Fruit fly (Drosophila melanogaster) whole organism, embryonic: ENCODE data around the gene CG15742.

Experiments
- Abd-B ChIP-seq: fragments of 200-800 bp; sonication (Bioruptor generic); optimal IDR thresholded peaks from 2 replicates; lab custom pipeline; 2018; ENCODE audit warnings: missing biosample characterization, mild to moderate bottlenecking, missing genetic modification characterization, moderate library complexity
- BEAF-32 ChIP-seq: fragments of 200-800 bp; sonication (Bioruptor generic); optimal IDR thresholded peaks from 3 replicates; lab custom pipeline; 2017; ENCODE audit warnings: missing biosample characterization, missing genetic modification characterization, mild to moderate bottlenecking, moderate library complexity, missing genetic modification reagents
- CG10267 ChIP-seq: fragments of 200-800 bp; sonication (Bioruptor generic); optimal IDR thresholded peaks from 2 replicates; lab custom pipeline; 2018; ENCODE audit warnings: missing biosample characterization, mild to moderate bottlenecking, missing genetic modification characterization, moderate library complexity
- CG11504 ChIP-seq: fragments of 200-800 bp; sonication (Bioruptor generic); optimal IDR thresholded peaks from 3 replicates; lab custom pipeline; 2019; ENCODE audit warnings: missing biosample characterization, mild to moderate bottlenecking, missing genetic modification characterization, moderate library complexity
- CG12071 ChIP-seq: fragments of 200-800 bp; sonication (Bioruptor generic); optimal IDR thresholded peaks from 3 replicates; lab custom pipeline; 2018; ENCODE audit warnings: missing biosample characterization, mild to moderate bottlenecking, missing genetic modification characterization
- CG13287 ChIP-seq: fragments of 200-800 bp; sonication (Bioruptor generic); IDR thresholded peaks from 2 replicates; pipeline ENCODE4 v1.3.6; 2022; ENCODE audit warnings: missing biosample characterization, missing genetic modification characterization; ENCODE audit not compliant: partially characterized antibody
- CG13894 ChIP-seq: fragments of 200-800 bp; sonication (Bioruptor generic); optimal IDR thresholded peaks from 3 replicates; lab custom pipeline; 2018; ENCODE audit warnings: missing biosample characterization, mild to moderate bottlenecking, missing genetic modification characterization, moderate library complexity
- CG14710 ChIP-seq: fragments of 200-800 bp; sonication (Bioruptor generic); optimal IDR thresholded peaks from 3 replicates; lab custom pipeline; 2019; ENCODE audit warnings: missing biosample characterization, mild to moderate bottlenecking, missing genetic modification characterization, moderate library complexity
- CG14860 ChIP-seq: fragments of 200-800 bp; sonication (Bioruptor generic); IDR thresholded peaks from 3 replicates; pipeline ENCODE4 v1.3.6; 2022; ENCODE audit warnings: missing biosample characterization, missing genetic modification characterization; ENCODE audit not compliant: partially characterized antibody
- CG15479 ChIP-seq: fragments of 200-800 bp; sonication (Bioruptor generic); optimal IDR thresholded peaks from 3 replicates; lab custom pipeline; 2019; ENCODE audit warnings: missing biosample characterization, mild to moderate bottlenecking, missing genetic modification characterization, moderate library complexity
- CG16813 ChIP-seq: fragments of 200-800 bp; sonication (Bioruptor generic); IDR thresholded peaks from 3 replicates; pipeline ENCODE4 v1.3.6; 2022; ENCODE audit warnings: missing biosample characterization, missing genetic modification characterization; ENCODE audit not compliant: partially characterized antibody
- CG2116 ChIP-seq: fragments of 200-800 bp; sonication (Bioruptor generic); optimal IDR thresholded peaks from 3 replicates; lab custom pipeline; 2018; ENCODE audit warnings: missing biosample characterization, mild to moderate bottlenecking, missing genetic modification characterization
- CG34224 ChIP-seq: fragments of 200-800 bp; sonication (Bioruptor generic); IDR thresholded peaks from 3 replicates; pipeline ENCODE4 v1.3.6; 2022; ENCODE audit warnings: missing biosample characterization, missing genetic modification characterization; ENCODE audit not compliant: partially characterized antibody
- CG34422 ChIP-seq: fragments of 200-800 bp; sonication (Bioruptor generic); IDR thresholded peaks from 3 replicates; pipeline ENCODE4 v1.3.6; 2022; ENCODE audit warnings: missing biosample characterization, missing genetic modification characterization
- CG4617 ChIP-seq: fragments of 200-800 bp; sonication (Bioruptor generic); optimal IDR thresholded peaks from 3 replicates; lab custom pipeline; 2016; ENCODE audit warnings: missing biosample characterization, missing genetic modification characterization, borderline replicate concordance
- CG6791 ChIP-seq: fragments of 200-800 bp; sonication (Bioruptor generic); IDR thresholded peaks from 3 replicates; pipeline ENCODE4 v1.3.6; 2022; ENCODE audit warnings: missing biosample characterization, missing genetic modification characterization; ENCODE audit not compliant: partially characterized antibody
- CG9797 ChIP-seq: fragments of 200-800 bp; sonication (Bioruptor generic); optimal IDR thresholded peaks from 3 replicates; lab custom pipeline; 2018; ENCODE audit warnings: missing biosample characterization, mild to moderate bottlenecking, missing genetic modification characterization
- Dbx ChIP-seq: fragments of 200-800 bp; sonication (Bioruptor generic); IDR thresholded peaks from 3 replicates; pipeline ENCODE4 v1.3.6; 2022; ENCODE audit warnings: missing biosample characterization, missing genetic modification characterization
- Dp ChIP-seq: fragments of 200-800 bp; sonication (Bioruptor generic); optimal IDR thresholded peaks from 2 replicates; lab custom pipeline; 2018; ENCODE audit warnings: missing biosample characterization, mild to moderate bottlenecking, missing genetic modification characterization, moderate library complexity
- E2f1 ChIP-seq: fragments of 200-800 bp; sonication (Bioruptor generic); IDR thresholded peaks from 2 replicates; pipeline ENCODE4 v1.3.6; 2022; ENCODE audit warnings: missing biosample characterization, missing genetic modification characterization
- E2f2 ChIP-seq: fragments of 200-800 bp; sonication (Bioruptor generic); IDR thresholded peaks from 2 replicates; pipeline ENCODE4 v1.3.6; 2022; ENCODE audit warnings: missing biosample characterization, missing genetic modification characterization
- Ets97D ChIP-seq: fragments of 200-800 bp; sonication (Bioruptor generic); optimal IDR thresholded peaks from 3 replicates; lab custom pipeline; 2016; ENCODE audit warnings: missing biosample characterization, missing genetic modification characterization
- HmgD ChIP-seq: fragments of 200-800 bp; sonication (Bioruptor generic); optimal IDR thresholded peaks from 3 replicates; lab custom pipeline; 2016; ENCODE audit warnings: missing biosample characterization, missing genetic modification characterization
- Lhr ChIP-seq: fragments of 200-800 bp; sonication (Bioruptor generic); optimal IDR thresholded peaks from 3 replicates; lab custom pipeline; 2017; ENCODE audit warnings: mild to moderate bottlenecking, missing biosample characterization, missing genetic modification reagents, missing genetic modification characterization
- MBD-R2 ChIP-seq: fragments of 200-800 bp; sonication (Bioruptor generic); IDR thresholded peaks from 2 replicates; pipeline ENCODE4 v1.3.6; 2022; ENCODE audit warnings: missing biosample characterization, missing genetic modification characterization
- MESR4 ChIP-seq: fragments of 200-800 bp; sonication (Bioruptor generic); optimal IDR thresholded peaks from 2 replicates; lab custom pipeline; 2018; ENCODE audit warnings: missing biosample characterization, mild to moderate bottlenecking, missing genetic modification characterization, moderate library complexity
- Med ChIP-seq: fragments of 200-800 bp; sonication (Bioruptor generic); peaks from one replicate; lab custom pipeline; 2016; ENCODE audit warnings: missing biosample characterization, missing genetic modification characterization, mild to moderate bottlenecking, inconsistent platforms, moderate library complexity
- Nf-YC ChIP-seq: fragments of 200-800 bp; optimal IDR thresholded peaks from 3 replicates; lab custom pipeline; 2019; ENCODE audit warnings: missing biosample characterization, mild to moderate bottlenecking, missing genetic modification characterization, moderate library complexity
- Rfx ChIP-seq: fragments of 200-800 bp; sonication (Bioruptor generic); IDR thresholded peaks from 2 replicates; pipeline ENCODE4 v1.3.6; 2022; ENCODE audit warnings: missing biosample characterization, missing genetic modification characterization
- ato ChIP-seq: fragments of 200-800 bp; sonication (Bioruptor generic); IDR thresholded peaks from 2 replicates; pipeline ENCODE4 v1.3.6; 2022; ENCODE audit warnings: missing biosample characterization, missing genetic modification characterization; ENCODE audit not compliant: partially characterized antibody
- crol ChIP-seq: fragments of 200-800 bp; sonication (Bioruptor generic); IDR thresholded peaks from 2 replicates; pipeline ENCODE4 v1.3.6; 2022; ENCODE audit warnings: missing biosample characterization, missing genetic modification characterization
- emc ChIP-seq: fragments of 200-800 bp; sonication (Bioruptor generic); optimal IDR thresholded peaks from 2 replicates; lab custom pipeline; 2016; ENCODE audit warnings: missing biosample characterization, missing genetic modification characterization
- ewg ChIP-seq: fragments of 200-800 bp; sonication (Bioruptor generic); optimal IDR thresholded peaks from 3 replicates; lab custom pipeline; 2017; ENCODE audit warnings: mild to moderate bottlenecking, missing biosample characterization, missing genetic modification reagents, missing genetic modification characterization
- hbn ChIP-seq: fragments of 200-800 bp; sonication (Bioruptor generic); IDR thresholded peaks from 2 replicates; pipeline ENCODE4 v1.3.6; 2022; ENCODE audit warnings: missing biosample characterization, missing genetic modification characterization; ENCODE audit not compliant: partially characterized antibody
- insv ChIP-seq, 2 experiments: fragments of 200-800 bp; sonication (Bioruptor generic); optimal IDR thresholded peaks; 3 replicates each; lab custom pipeline; 2016 to 2018; ENCODE audit warnings: missing biosample characterization in 2 of 2, missing genetic modification characterization in 2 of 2
- inv ChIP-seq: fragments of 200-800 bp; sonication (Bioruptor generic); IDR thresholded peaks from 2 replicates; pipeline ENCODE4 v1.3.6; 2022; ENCODE audit warnings: missing biosample characterization, missing genetic modification characterization; ENCODE audit not compliant: partially characterized antibody
- kah ChIP-seq: fragments of 200-800 bp; sonication (Bioruptor generic); optimal IDR thresholded peaks from 2 replicates; lab custom pipeline; 2018; ENCODE audit warnings: missing biosample characterization, mild to moderate bottlenecking, missing genetic modification characterization
- nom ChIP-seq: fragments of 200-800 bp; sonication (Bioruptor generic); optimal IDR thresholded peaks from 2 replicates; lab custom pipeline; 2017; ENCODE audit warnings: missing biosample characterization, missing genetic modification characterization, mild to moderate bottlenecking, moderate library complexity, missing genetic modification reagents
- oc ChIP-seq: fragments of 200-800 bp; sonication (Bioruptor generic); optimal IDR thresholded peaks from 2 replicates; lab custom pipeline; 2018; ENCODE audit warnings: missing biosample characterization, mild to moderate bottlenecking, missing genetic modification characterization, moderate library complexity
- phol ChIP-seq: fragments of 200-800 bp; sonication (Bioruptor generic); optimal IDR thresholded peaks from 3 replicates; lab custom pipeline; 2018; ENCODE audit warnings: missing biosample characterization, mild to moderate bottlenecking, missing genetic modification characterization, moderate library complexity
- row ChIP-seq: fragments of 200-800 bp; sonication (Bioruptor generic); IDR thresholded peaks from 3 replicates; pipeline ENCODE4 v1.3.6; 2022; ENCODE audit warnings: missing biosample characterization, missing genetic modification characterization
- sisA ChIP-seq: fragments of 200-800 bp; sonication (Bioruptor generic); IDR thresholded peaks from 2 replicates; pipeline ENCODE4 v1.3.6; 2022; ENCODE audit warnings: missing biosample characterization, missing genetic modification characterization
- sqz ChIP-seq: fragments of 200-800 bp; sonication (Bioruptor generic); optimal IDR thresholded peaks from 3 replicates; lab custom pipeline; 2018; ENCODE audit warnings: missing biosample characterization, mild to moderate bottlenecking, missing genetic modification characterization
- unc-4 ChIP-seq: fragments of 200-800 bp; sonication (Bioruptor generic); IDR thresholded peaks from 2 replicates; pipeline ENCODE4 v1.3.6; 2022; ENCODE audit warnings: missing biosample characterization, missing genetic modification characterization; ENCODE audit not compliant: partially characterized antibody
- vnd ChIP-seq: fragments of 200-800 bp; sonication (Bioruptor generic); IDR thresholded peaks from 3 replicates; pipeline ENCODE4 v1.3.6; 2022; ENCODE audit warnings: missing biosample characterization, missing genetic modification characterization; ENCODE audit not compliant: partially characterized antibody
- zen2 ChIP-seq: fragments of 200-800 bp; sonication (Bioruptor generic); IDR thresholded peaks from 3 replicates; pipeline ENCODE4 v1.3.6; 2022; ENCODE audit warnings: missing biosample characterization, missing genetic modification characterization; ENCODE audit not compliant: partially characterized antibody
- zfh1 ChIP-seq: fragments of 200-800 bp; sonication (Bioruptor generic); IDR thresholded peaks from 3 replicates; pipeline ENCODE4 v1.3.6; 2022; ENCODE audit warnings: missing biosample characterization, missing genetic modification characterization

The CG15742 gene

DNA sequence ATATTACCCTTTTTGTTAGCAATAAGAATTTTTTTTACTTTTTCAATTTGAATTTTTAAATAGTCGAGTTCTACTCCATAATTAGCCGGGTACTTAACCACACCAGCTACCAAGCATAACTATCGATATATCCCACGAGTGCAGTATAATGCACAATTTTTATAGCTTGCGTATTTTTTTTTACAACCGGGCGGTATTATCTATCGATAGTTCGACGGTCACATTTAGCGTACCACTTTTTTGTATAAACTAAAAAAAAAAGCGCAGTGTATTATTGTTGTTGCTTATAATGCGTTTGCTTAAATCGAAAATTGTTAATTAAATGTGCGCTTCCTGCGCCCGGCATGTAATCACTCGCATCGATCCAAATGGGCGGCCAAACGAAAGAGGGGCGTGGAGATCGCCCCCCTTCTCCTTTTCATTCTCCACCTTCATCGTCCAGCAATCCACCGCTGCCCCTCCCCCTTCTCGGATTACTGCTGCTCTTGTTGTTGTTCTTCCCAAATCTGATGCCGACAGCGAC is 29.6 kb upstream of the CG15742 start, which contains the start of gene Remo (continued):
- TF ChIP-seq CG15479 (GFP tag; lab: Kevin White, UChicago) (peak; percentile 62), vnd (GFP tag; lab: Robert Waterston, UW) (peak; percentile 61; the same call in 2 of the 3 replicates), CG2116 (GFP tag; lab: Kevin White, UChicago) (peak; percentile 81), CG9797 (GFP tag; lab: Kevin White, UChicago) (peak; percentile 78), CG6791 (peak; percentile 61; the same call in 1 of the 3 replicates), crol (GFP tag; lab: Robert Waterston, UW) (peak; percentile 88), Dbx (GFP tag; lab: Robert Waterston, UW) (peak; percentile 35; the same call in 1 of the 3 replicates), oc (tag; lab: Kevin White, UChicago) (peak; percentile 48), BEAF-32 (GFP tag; lab: Kevin White, UChicago) (peak; percentile 89), ato (GFP tag; lab: Robert Waterston, UW) (0 out of 2 replicates have a peak, but pooled peaks have one; percentile 13), sisA (GFP tag; lab: Robert Waterston, UW) (no peak), zen2 (0 out of 3 replicates have a peak, but pooled peaks have one; percentile 7), CG4617 (GFP tag; lab: Kevin White, UChicago) (peak; percentile 66), Rfx (GFP tag; lab: Robert Waterston, UW) (0 out of 2 replicates have a peak, but pooled peaks have one; percentile 25), nom (GFP tag; lab: Kevin White, UChicago) (peak; percentile 61), CG14710 (tag; lab: Kevin White, UChicago) (peak; percentile 55), phol (peak; percentile 37), CG14860 (GFP tag; lab: Robert Waterston, UW) (0 out of 3 replicates have a peak, but pooled peaks have one; percentile 52), Nf-YC (peak; percentile 24), sqz (GFP tag; lab: Kevin White, UChicago) (peak; percentile 78), row (peak; percentile 40), CG13287 (GFP tag; lab: Robert Waterston, UW) (peak; percentile 81), MBD-R2 (GFP tag; lab: Robert Waterston, UW) (peak; percentile 52; the same call in 1 of the 2 replicates), CG12071 (GFP tag; lab: Kevin White, UChicago) (no peak), CG16813 (GFP tag; lab: Robert Waterston, UW) (peak; percentile 79), CG10267 (tag; lab: Kevin White, UChicago) (peak; percentile 46), Dp (GFP tag; lab: Kevin White, UChicago) (peak; percentile 83), CG34224 (GFP tag; lab: Robert Waterston, UW) (peak; percentile 50), inv (GFP tag; lab: Robert Waterston, UW) (peak; percentile 59; the same call in 1 of the 2 replicates), Ets97D (GFP tag; lab: Kevin White, UChicago) (peak; percentile 51), emc (GFP tag; lab: Kevin White, UChicago) (no peak), zfh1 (no peak), Lhr (GFP tag; lab: Kevin White, UChicago) (peak; percentile 73), ewg (peak; percentile 39), CG34422 (peak; percentile 64; the same call in 2 of the 3 replicates), E2f1 (GFP tag; lab: Robert Waterston, UW) (no peak), kah (GFP tag; lab: Kevin White, UChicago) (no peak), hbn (GFP tag; lab: Robert Waterston, UW) (peak; percentile 61), Abd-B (GFP tag; lab: Kevin White, UChicago) (peak; percentile 92), CG11504 (tag; lab: Kevin White, UChicago) (no peak), CG13894 (peak; percentile 51), HmgD (GFP tag; lab: Kevin White, UChicago) (peak; percentile 4), unc-4 (GFP tag; lab: Robert Waterston, UW) (peak; percentile 82), MESR4 (peak; percentile 92), E2f2 (GFP tag; lab: Robert Waterston, UW) (peak; percentile 86), Med (GFP tag; lab: Kevin White, UChicago) (peak; percentile 44), insv (GFP tag; optimal IDR thresholded peaks at IDR 0.05; lab: Kevin White, UChicago) (peak in 1 of 2 experiments; percentile 84)
